Fruit fly (Drosophila melanogaster) whole organism: Measurements from ENCODE around the gene fkh.

ENCODE experiments used
- CG8478 ChIP-seq: fragments of >200 bp; optimal IDR thresholded peaks from 2 replicates; lab custom pipeline; 2018; ENCODE audit warnings: inconsistent platforms
- Dll ChIP-seq: fragments of >200 bp; optimal IDR thresholded peaks from 2 replicates; lab custom pipeline; 2017
- EcR ChIP-seq, 2 experiments: fragments of >200 bp; optimal IDR thresholded peaks; 2 replicates each; lab custom pipeline; 2017; ENCODE audit warnings: missing biosample characterization in 2 of 2, missing genetic modification characterization in 2 of 2, missing genetic modification reagents in 2 of 2
- pan ChIP-seq: fragments of >200 bp; optimal IDR thresholded peaks from 2 replicates; lab custom pipeline; 2017
- psq ChIP-seq: fragments of >200 bp; optimal IDR thresholded peaks from 2 replicates; lab custom pipeline; 2017
- usp ChIP-seq: fragments of >200 bp; optimal IDR thresholded peaks from 2 replicates; lab custom pipeline; 2017; ENCODE audit warnings: missing biosample characterization, missing genetic modification characterization, mixed read lengths

The fkh gene

DNA sequence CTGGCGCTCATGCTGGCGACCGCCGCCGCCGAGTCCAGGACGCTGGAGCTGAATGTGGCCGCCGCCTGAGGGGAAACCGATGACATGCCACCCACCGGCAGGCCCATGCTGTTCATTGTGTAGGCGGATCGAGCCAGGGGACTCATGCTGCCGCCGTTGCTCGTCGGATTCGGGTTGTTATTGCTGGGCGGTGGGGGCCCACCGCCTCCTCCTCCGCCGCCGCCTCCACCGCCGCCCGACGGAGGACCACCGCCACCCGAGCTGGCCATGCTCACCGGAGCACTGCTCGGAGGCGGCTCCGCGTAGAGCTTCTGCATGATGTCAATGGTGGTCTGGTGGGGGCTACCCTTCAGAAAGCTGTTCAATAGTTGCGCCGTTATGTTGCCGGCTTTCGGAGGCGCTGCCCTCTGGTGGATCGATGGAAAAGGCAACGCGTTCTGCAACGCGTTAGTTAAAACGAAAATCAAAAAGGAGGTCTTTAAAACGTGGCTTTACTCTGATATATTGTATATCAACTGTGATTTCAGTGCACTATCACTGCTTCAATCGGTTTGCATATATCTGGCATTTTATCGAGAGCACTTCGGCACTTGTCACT lies 728 bp downstream of the fkh start:
- no peak for TF ChIP-seq EcR (GFP tag; optimal IDR thresholded peaks at IDR 0.05; lab: Kevin White, UChicago)
- TF ChIP-seq psq (lab: Kevin White, UChicago) = no peak
- no peak for TF ChIP-seq Dll (lab: Kevin White, UChicago)
- TF ChIP-seq usp = no peak
- no peak for TF ChIP-seq pan (lab: Kevin White, UChicago)
- no peak for TF ChIP-seq CG8478 (lab: Kevin White, UChicago)

DNA sequence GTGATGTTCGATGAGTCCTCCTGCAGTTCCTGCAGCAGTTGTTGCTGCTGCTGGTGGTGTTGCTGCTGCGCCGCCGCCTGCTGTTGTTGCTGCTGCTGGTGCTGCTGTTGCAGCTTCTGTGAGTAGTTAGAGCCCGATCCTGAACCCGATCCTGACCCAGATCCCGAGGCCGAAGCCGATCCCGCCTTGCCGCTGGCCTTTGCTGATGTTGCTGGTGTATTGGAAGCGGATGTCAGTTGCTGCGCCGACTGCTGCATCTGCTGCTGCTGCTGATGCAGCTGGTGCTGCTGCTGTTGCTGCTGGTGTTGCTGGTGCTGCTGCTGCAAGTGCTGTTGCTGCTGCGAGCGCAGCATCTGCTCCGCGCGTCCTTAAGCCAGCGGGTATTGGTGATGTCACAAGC lies 2.4 kb downstream of the fkh start:
- TF ChIP-seq CG8478 (lab: Kevin White, UChicago) (no peak), Dll (lab: Kevin White, UChicago) (no peak), usp (no peak), psq (lab: Kevin White, UChicago) (no peak), pan (lab: Kevin White, UChicago) (no peak), EcR (GFP tag; optimal IDR thresholded peaks at IDR 0.05; lab: Kevin White, UChicago) (no peak)

DNA sequence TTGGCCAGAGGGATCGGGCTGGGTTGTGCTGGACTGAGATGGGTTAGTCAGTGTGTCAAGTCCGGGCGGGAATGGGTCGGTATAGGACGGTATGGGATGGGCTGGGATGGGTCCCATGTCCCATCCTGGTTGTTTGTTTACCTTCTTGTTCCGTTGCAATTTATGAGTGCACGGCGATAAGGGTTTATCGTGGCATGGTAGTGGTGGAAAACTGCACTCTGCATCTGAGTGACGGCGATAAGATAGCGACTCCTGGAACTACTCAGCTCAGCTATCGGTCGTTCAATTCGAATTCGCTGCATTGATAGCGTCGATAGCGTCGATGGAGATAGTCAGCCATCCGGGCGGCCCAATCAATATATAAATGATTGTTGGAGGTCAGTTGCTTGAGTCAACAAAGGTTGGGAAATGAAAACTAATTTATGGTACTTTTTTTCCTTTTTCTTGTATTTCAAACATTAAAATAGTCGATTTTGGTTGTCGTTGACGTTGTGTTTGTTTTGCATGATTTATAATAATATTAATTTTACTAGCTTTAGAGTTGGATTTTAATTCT lies 4.4 kb downstream of the fkh start:
- TF ChIP-seq EcR (GFP tag; optimal IDR thresholded peaks at IDR 0.05; lab: Kevin White, UChicago) (no peak), psq (lab: Kevin White, UChicago) (no peak), usp (no peak), pan (lab: Kevin White, UChicago) (no peak), CG8478 (lab: Kevin White, UChicago) (no peak), Dll (lab: Kevin White, UChicago) (no peak)

DNA sequence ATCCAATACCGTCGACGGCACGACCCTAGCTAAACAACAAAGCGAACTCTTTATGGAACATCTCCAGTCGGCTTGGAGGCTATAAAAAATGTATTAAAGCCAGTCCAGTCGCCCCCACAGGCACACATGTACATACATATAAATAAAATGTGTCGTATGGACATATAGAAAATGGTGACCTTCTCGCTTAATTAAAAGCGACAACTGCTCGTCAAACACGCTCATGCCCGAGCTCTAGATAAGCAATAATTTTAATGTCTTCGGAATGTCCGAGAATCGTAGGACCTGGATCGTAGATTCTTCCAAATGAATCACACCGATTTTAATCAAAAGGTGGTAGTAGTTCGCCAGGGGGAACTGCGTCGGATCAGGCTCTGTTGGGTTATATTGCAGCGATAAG lies 5.1 kb downstream of the fkh start:
- TF ChIP-seq usp (no peak), CG8478 (lab: Kevin White, UChicago) (no peak), Dll (lab: Kevin White, UChicago) (no peak), EcR (GFP tag; optimal IDR thresholded peaks at IDR 0.05; lab: Kevin White, UChicago) (no peak), pan (lab: Kevin White, UChicago) (no peak), psq (lab: Kevin White, UChicago) (no peak)

DNA sequence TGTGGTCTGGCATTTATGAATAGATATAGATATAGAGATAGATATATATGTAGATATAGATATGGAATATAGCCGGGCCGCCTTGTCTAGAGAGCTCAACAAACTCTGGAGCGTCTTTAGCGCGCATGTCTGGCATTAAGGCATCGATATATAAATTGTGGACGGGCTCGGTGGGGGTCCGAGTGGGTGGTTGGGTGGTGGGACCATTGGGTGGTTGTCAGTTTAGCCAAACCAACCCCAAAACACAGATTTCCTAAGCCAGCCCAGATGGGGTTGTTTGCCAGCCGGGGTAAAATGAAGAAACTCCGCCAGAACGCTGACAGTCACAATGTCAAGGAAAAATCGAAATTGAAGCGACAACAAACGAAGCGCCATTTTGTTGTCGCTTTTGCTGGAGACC lies 5.6 kb downstream of the fkh start:
- TF ChIP-seq Dll (lab: Kevin White, UChicago) (no peak), EcR (GFP tag; optimal IDR thresholded peaks at IDR 0.05; lab: Kevin White, UChicago) (no peak), psq (lab: Kevin White, UChicago) (no peak), pan (lab: Kevin White, UChicago) (no peak), CG8478 (lab: Kevin White, UChicago) (no peak), usp (no peak)

DNA sequence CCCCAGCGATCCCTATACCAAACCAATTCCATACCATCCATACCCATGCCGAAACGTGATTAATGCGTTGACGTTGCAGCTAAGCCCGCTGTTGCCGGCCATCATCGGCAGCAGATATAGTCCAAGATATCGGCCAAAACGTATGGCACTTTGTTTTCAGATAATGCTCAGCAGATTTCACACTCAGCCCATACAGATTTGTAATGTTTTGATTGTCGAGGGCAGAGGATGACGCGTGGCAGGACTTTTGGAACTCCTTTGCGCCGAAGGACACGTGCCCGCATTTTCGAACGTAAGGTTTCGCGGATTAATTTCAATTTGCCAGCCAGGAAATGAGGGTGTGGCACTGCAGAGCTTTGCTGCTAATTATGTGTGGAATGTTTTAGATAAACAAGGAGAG lies 8.2 kb downstream of the fkh start:
- TF ChIP-seq Dll (lab: Kevin White, UChicago) (no peak), psq (lab: Kevin White, UChicago) (no peak)

DNA sequence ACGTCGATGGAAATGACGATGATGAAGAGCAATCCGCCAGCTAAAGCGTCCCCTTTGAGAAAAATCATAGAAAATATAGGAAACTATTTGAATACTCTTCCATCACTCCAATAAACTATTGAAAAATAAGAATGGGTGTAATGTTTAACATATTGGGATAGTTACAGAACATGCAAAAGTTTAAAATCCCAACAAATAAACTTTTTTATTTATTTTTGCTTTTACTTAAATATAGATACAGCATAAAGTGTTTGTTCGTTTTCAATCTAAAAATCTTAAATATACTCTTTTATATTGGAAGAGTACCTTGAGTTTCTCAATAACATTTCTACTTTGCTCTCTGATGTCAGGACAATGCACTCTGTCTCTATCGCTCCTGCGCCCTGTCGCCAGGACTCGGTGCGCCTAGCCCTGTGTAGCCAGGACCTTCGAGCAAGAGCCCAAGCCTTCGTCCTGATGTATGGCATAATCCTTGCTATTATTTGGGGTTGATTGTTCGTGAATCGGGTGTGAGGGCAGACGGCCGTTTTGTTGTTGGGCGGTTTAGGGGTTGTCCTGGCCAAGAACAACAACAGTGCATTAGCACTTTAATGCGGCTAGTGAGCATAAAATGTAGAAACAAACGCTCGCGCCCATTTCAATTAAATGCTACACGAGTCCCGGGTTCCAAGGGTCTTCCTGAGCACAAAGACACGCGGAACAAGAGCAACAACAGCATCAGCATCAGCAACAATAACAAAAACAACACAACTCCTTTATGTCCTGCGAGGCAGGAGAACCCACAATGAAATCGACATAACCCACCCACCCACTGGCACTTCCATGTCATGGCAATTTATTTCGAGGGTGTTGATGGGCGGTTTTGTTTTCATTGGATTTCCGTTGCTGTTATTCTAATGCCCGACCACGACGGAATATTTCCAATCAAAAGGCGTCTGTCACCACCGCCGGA lies 12.1 kb downstream of the fkh start:
- no peak for TF ChIP-seq EcR (GFP tag; optimal IDR thresholded peaks at IDR 0.05; lab: Kevin White, UChicago)
- no peak for TF ChIP-seq Dll (lab: Kevin White, UChicago)
- no peak for TF ChIP-seq usp
- TF ChIP-seq CG8478 (lab: Kevin White, UChicago) = no peak
- TF ChIP-seq psq (lab: Kevin White, UChicago) = no peak
- no peak for TF ChIP-seq pan (lab: Kevin White, UChicago)

DNA sequence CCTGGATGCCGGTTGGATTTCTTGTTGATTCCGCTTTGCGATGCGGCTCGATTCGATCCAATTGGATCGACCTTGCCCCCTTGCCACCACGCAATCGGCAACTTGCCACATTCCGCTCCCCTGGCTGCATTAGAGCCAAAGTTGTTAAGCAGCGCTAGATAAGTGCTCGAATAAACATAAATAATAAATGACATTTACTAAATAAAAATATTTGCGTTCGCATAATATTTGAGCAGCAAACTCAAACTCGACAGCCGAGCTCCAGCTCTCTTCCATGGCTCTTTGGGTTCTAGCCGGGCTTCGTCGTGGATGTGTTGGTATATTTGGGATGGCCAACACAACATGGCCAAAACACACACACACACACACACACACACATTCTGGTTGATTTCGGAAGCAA lies 14.3 kb downstream of the fkh start:
- no peak for TF ChIP-seq EcR (GFP tag; optimal IDR thresholded peaks at IDR 0.05; lab: Kevin White, UChicago)
- TF ChIP-seq psq (lab: Kevin White, UChicago) = no peak
- no peak for TF ChIP-seq CG8478 (lab: Kevin White, UChicago)
- TF ChIP-seq pan (lab: Kevin White, UChicago) = no peak

DNA sequence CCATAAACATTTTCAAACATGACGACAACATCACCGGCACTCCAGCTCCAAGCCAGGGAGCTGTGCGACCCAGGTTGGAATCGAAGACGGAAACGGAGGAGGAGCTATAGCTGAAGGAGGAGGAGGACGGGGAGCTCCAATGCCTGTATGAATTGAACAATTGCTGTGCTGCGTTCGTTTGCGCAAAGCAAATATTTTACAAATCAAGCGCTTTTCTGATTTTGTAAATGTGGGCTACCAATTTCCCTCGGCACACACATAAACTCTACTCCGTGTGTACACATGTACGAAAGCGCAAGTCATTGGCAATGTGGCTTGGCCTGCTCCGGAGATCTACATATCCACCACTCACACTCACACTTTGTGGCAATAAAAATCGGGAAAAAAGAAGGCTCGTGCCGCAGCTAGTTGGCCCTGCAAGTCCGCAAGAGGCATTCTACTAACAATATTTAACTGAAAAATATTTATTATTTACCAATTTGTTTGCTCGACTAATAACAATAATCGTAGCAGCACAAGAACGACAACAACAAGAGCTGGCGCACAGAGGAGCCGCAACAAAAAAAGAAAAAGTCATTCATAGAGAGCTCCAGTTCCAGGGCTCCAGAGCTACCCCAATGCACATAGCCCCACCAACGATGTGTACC lies 15.4 kb downstream of the fkh start:
- no peak for TF ChIP-seq CG8478 (lab: Kevin White, UChicago)
- no peak for TF ChIP-seq Dll (lab: Kevin White, UChicago)
- no peak for TF ChIP-seq usp
- TF ChIP-seq EcR (GFP tag; optimal IDR thresholded peaks at IDR 0.05; lab: Kevin White, UChicago) = no peak

DNA sequence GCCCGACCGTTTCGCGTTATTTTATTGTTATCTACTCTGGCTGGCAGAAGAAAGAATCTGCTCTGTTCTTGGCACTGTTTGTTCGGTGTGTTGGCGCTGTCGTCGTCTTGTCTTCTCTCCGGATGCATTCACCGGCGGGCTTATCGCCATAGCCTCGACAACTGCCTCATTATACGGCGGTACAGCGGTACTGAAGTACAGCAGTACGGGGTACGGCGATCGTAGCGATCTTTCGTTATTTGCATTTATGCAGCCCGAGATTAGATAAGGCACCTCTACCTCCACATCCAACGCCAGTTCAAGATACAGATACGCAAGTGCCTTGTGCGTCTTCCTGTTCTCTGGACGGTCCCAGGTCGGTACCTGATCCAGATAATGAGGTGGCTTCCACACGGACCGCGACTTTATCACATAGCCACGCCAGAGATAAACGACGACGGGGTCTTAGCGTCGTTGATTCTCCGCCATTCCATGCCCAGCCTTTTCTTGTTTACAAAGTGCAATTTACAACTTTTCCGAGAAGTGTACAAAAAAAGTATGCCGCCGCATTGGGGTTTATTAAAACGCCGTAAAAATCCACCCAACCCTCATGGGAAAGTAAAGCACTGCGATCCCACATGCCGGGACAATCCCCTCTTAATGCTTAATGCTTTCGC lies 16.8 kb downstream of the fkh start:
- TF ChIP-seq pan (lab: Kevin White, UChicago) (no peak), EcR (GFP tag; optimal IDR thresholded peaks at IDR 0.05; lab: Kevin White, UChicago) (no peak), CG8478 (lab: Kevin White, UChicago) (no peak), Dll (lab: Kevin White, UChicago) (no peak), psq (lab: Kevin White, UChicago) (no peak), usp (no peak)

DNA sequence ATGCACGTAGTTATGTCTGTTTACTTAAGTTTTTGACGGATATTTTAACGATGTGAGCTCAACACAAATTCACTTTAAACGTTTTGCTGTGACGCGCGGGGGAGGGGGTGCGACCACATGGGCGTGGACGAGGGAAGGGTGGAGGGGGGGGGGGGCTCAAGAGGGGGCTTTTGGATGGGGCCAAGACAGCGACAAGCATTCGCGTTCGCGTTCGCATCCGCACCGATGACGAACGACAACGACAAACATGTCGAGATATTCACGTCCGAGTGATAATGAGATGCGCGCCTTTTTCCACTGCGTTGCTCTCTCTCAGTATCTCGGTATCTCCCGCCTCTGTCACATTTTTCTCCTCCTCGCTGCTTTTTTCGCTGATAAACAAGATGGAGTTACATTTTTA lies 21.5 kb downstream of the fkh start:
- TF ChIP-seq usp (no peak), CG8478 (lab: Kevin White, UChicago) (no peak), psq (lab: Kevin White, UChicago) (no peak), pan (lab: Kevin White, UChicago) (no peak), EcR (GFP tag; optimal IDR thresholded peaks at IDR 0.05; lab: Kevin White, UChicago) (no peak)
